Fruit fly (Drosophila melanogaster) whole organism, embryonic: ENCODE results near the gene Nagk.

ENCODE experiments used
- ATbp ChIP-seq: fragments of 200-800 bp; sonication (Bioruptor generic); optimal IDR thresholded peaks from 2 replicates; lab custom pipeline; 2017; ENCODE audit warnings: missing biosample characterization, mild to moderate bottlenecking, missing genetic modification characterization, missing genetic modification reagents
- Adf1 ChIP-seq: fragments of 200-800 bp; sonication (Bioruptor generic); IDR thresholded peaks from 2 replicates; pipeline ENCODE4 v1.3.6; 2022; ENCODE audit warnings: missing biosample characterization, missing genetic modification characterization
- B-H2 ChIP-seq: fragments of 200-800 bp; sonication (Bioruptor generic); optimal IDR thresholded peaks from 2 replicates; lab custom pipeline; 2018; ENCODE audit warnings: missing biosample characterization, mild to moderate bottlenecking, missing genetic modification characterization
- CG10959 ChIP-seq: fragments of 200-800 bp; sonication (Bioruptor generic); IDR thresholded peaks from 2 replicates; pipeline ENCODE4 v1.3.6; 2022; ENCODE audit warnings: missing biosample characterization, missing genetic modification characterization
- CG12299 ChIP-seq: fragments of 200-800 bp; sonication (Bioruptor generic); optimal IDR thresholded peaks from 2 replicates; lab custom pipeline; 2018; ENCODE audit warnings: missing biosample characterization, mild to moderate bottlenecking, missing genetic modification characterization
- CG12942 ChIP-seq: fragments of 200-800 bp; sonication (Bioruptor generic); optimal IDR thresholded peaks from 3 replicates; lab custom pipeline; 2016; ENCODE audit warnings: missing biosample characterization, missing genetic modification characterization
- CG13287 ChIP-seq: fragments of 200-800 bp; sonication (Bioruptor generic); IDR thresholded peaks from 2 replicates; pipeline ENCODE4 v1.3.6; 2022; ENCODE audit warnings: missing biosample characterization, missing genetic modification characterization; ENCODE audit not compliant: partially characterized antibody
- CG15011 ChIP-seq: fragments of 200-800 bp; sonication (Bioruptor generic); optimal IDR thresholded peaks from 3 replicates; lab custom pipeline; 2018; ENCODE audit warnings: missing biosample characterization, mild to moderate bottlenecking, missing genetic modification characterization
- CG16813 ChIP-seq: fragments of 200-800 bp; sonication (Bioruptor generic); IDR thresholded peaks from 3 replicates; pipeline ENCODE4 v1.3.6; 2022; ENCODE audit warnings: missing biosample characterization, missing genetic modification characterization; ENCODE audit not compliant: partially characterized antibody
- CG17361 ChIP-seq: fragments of 200-800 bp; sonication (Bioruptor generic); IDR thresholded peaks from 3 replicates; pipeline ENCODE4 v1.3.6; 2022; ENCODE audit warnings: missing biosample characterization, missing genetic modification characterization
- CG1792 ChIP-seq: fragments of 200-800 bp; sonication (Bioruptor generic); optimal IDR thresholded peaks from 2 replicates; lab custom pipeline; 2016; ENCODE audit warnings: missing biosample characterization, missing genetic modification characterization
- CG2199 ChIP-seq: fragments of 200-800 bp; sonication (Bioruptor generic); IDR thresholded peaks from 3 replicates; pipeline ENCODE4 v1.3.6; 2022; ENCODE audit warnings: missing biosample characterization, missing genetic modification characterization
- CG2712 ChIP-seq: fragments of 200-800 bp; optimal IDR thresholded peaks from 3 replicates; lab custom pipeline; 2019; ENCODE audit warnings: missing biosample characterization, mild to moderate bottlenecking, missing genetic modification characterization, moderate library complexity
- CG32532 ChIP-seq: fragments of 200-800 bp; sonication (Bioruptor generic); IDR thresholded peaks from 2 replicates; pipeline ENCODE4 v1.3.6; 2022; ENCODE audit warnings: missing biosample characterization, missing genetic modification characterization
- CG3838 ChIP-seq: fragments of 200-800 bp; sonication (Bioruptor generic); optimal IDR thresholded peaks from 3 replicates; lab custom pipeline; 2016; ENCODE audit warnings: missing biosample characterization, missing genetic modification characterization
- CG4424 ChIP-seq: fragments of 200-800 bp; sonication (Bioruptor generic); optimal IDR thresholded peaks from 3 replicates; lab custom pipeline; 2016; ENCODE audit warnings: missing biosample characterization, missing genetic modification characterization
- CG9797 ChIP-seq: fragments of 200-800 bp; sonication (Bioruptor generic); optimal IDR thresholded peaks from 3 replicates; lab custom pipeline; 2018; ENCODE audit warnings: missing biosample characterization, mild to moderate bottlenecking, missing genetic modification characterization
- CTCF ChIP-seq: fragments of 200-800 bp; sonication (Bioruptor generic); optimal IDR thresholded peaks from 2 replicates; lab custom pipeline; 2017; ENCODE audit warnings: missing biosample characterization, mild to moderate bottlenecking, missing genetic modification characterization, moderate library complexity
- Elba2 ChIP-seq: fragments of 200-800 bp; sonication (Bioruptor generic); optimal IDR thresholded peaks from 3 replicates; lab custom pipeline; 2016; ENCODE audit warnings: missing biosample characterization, missing genetic modification characterization
- Fer2 ChIP-seq: fragments of 200-800 bp; sonication (Bioruptor generic); optimal IDR thresholded peaks from 2 replicates; lab custom pipeline; 2018; ENCODE audit warnings: missing biosample characterization, mild to moderate bottlenecking, missing genetic modification characterization, moderate library complexity
- Hey ChIP-seq: fragments of 200-800 bp; sonication (Bioruptor generic); optimal IDR thresholded peaks from 3 replicates; lab custom pipeline; 2018; ENCODE audit warnings: missing biosample characterization, mild to moderate bottlenecking, missing genetic modification characterization
- Kr ChIP-seq: fragments of 200-800 bp; sonication (Bioruptor generic); optimal IDR thresholded peaks from 2 replicates; lab custom pipeline; 2017; ENCODE audit warnings: missing biosample characterization, mild to moderate bottlenecking, missing genetic modification characterization
- MBD-R2 ChIP-seq: fragments of 200-800 bp; sonication (Bioruptor generic); IDR thresholded peaks from 2 replicates; pipeline ENCODE4 v1.3.6; 2022; ENCODE audit warnings: missing biosample characterization, missing genetic modification characterization
- MESR4 ChIP-seq: fragments of 200-800 bp; sonication (Bioruptor generic); optimal IDR thresholded peaks from 2 replicates; lab custom pipeline; 2018; ENCODE audit warnings: missing biosample characterization, mild to moderate bottlenecking, missing genetic modification characterization, moderate library complexity
- NK7.1 ChIP-seq: fragments of 200-800 bp; sonication (Bioruptor generic); optimal IDR thresholded peaks from 3 replicates; lab custom pipeline; 2016; ENCODE audit warnings: missing biosample characterization, missing genetic modification characterization
- Nf-YB ChIP-seq: fragments of 200-800 bp; sonication (Bioruptor generic); optimal IDR thresholded peaks from 3 replicates; lab custom pipeline; 2019; ENCODE audit warnings: missing biosample characterization, mild to moderate bottlenecking, missing genetic modification characterization, moderate library complexity
- Oli ChIP-seq: fragments of 200-800 bp; sonication (Bioruptor generic); optimal IDR thresholded peaks from 2 replicates; lab custom pipeline; 2018; ENCODE audit warnings: missing biosample characterization, mild to moderate bottlenecking, missing genetic modification characterization, moderate library complexity
- Opbp ChIP-seq: fragments of 200-800 bp; sonication (Bioruptor generic); IDR thresholded peaks from 3 replicates; pipeline ENCODE4 v1.3.6; 2022; ENCODE audit warnings: missing biosample characterization, missing genetic modification characterization; ENCODE audit not compliant: partially characterized antibody
- Sry-δ ChIP-seq: fragments of 200-800 bp; sonication (Bioruptor generic); optimal IDR thresholded peaks from 2 replicates; lab custom pipeline; 2016; ENCODE audit warnings: missing biosample characterization, missing genetic modification characterization
- Xbp1 ChIP-seq: fragments of 200-800 bp; sonication (Bioruptor generic); optimal IDR thresholded peaks from 3 replicates; lab custom pipeline; 2016; ENCODE audit warnings: missing biosample characterization, mild to moderate bottlenecking, missing genetic modification characterization
- Xrp1 ChIP-seq: fragments of 200-800 bp; sonication (Bioruptor generic); IDR thresholded peaks from 2 replicates; pipeline ENCODE4 v1.3.6; 2022; ENCODE audit warnings: missing biosample characterization, missing genetic modification characterization
- cad ChIP-seq: fragments of >200 bp; optimal IDR thresholded peaks from 2 replicates; lab custom pipeline; 2017; ENCODE audit warnings: missing biosample characterization, missing genetic modification characterization
- cg ChIP-seq: fragments of 200-800 bp; sonication (Bioruptor generic); optimal IDR thresholded peaks from 3 replicates; lab custom pipeline; 2019; ENCODE audit warnings: missing biosample characterization, mild to moderate bottlenecking, missing genetic modification characterization, moderate library complexity
- ci ChIP-seq: fragments of 200-800 bp; sonication (Bioruptor generic); IDR thresholded peaks from 3 replicates; pipeline ENCODE4 v1.3.6; 2022; ENCODE audit warnings: missing biosample characterization, missing genetic modification characterization
- dysf ChIP-seq: fragments of 200-800 bp; sonication (Bioruptor generic); IDR thresholded peaks from 3 replicates; pipeline ENCODE4 v1.3.6; 2022; ENCODE audit warnings: missing biosample characterization, missing genetic modification characterization
- ems ChIP-seq: fragments of 200-800 bp; sonication (Bioruptor generic); optimal IDR thresholded peaks from 3 replicates; lab custom pipeline; 2016; ENCODE audit warnings: missing biosample characterization, missing genetic modification characterization
- eve ChIP-seq, 2 experiments: fragments of >200 bp; optimal IDR thresholded peaks; 2 replicates each; lab custom pipeline; 2017; ENCODE audit warnings: missing biosample characterization in 2 of 2, missing genetic modification characterization in 2 of 2
- ewg ChIP-seq: fragments of 200-800 bp; sonication (Bioruptor generic); optimal IDR thresholded peaks from 3 replicates; lab custom pipeline; 2017; ENCODE audit warnings: mild to moderate bottlenecking, missing biosample characterization, missing genetic modification reagents, missing genetic modification characterization
- gem ChIP-seq: fragments of 200-800 bp; sonication (Bioruptor generic); optimal IDR thresholded peaks from 2 replicates; lab custom pipeline; 2019; ENCODE audit warnings: missing biosample characterization, mild to moderate bottlenecking, missing genetic modification characterization, moderate library complexity
- hb ChIP-seq: fragments of 200-800 bp; sonication (Bioruptor generic); IDR thresholded peaks from 3 replicates; pipeline ENCODE4 v1.3.6; 2022; ENCODE audit warnings: missing biosample characterization, missing genetic modification characterization; ENCODE audit not compliant: partially characterized antibody
- her ChIP-seq: fragments of 200-800 bp; sonication (Bioruptor generic); optimal IDR thresholded peaks from 2 replicates; lab custom pipeline; 2016; ENCODE audit warnings: missing biosample characterization, missing genetic modification characterization
- kni ChIP-seq: fragments of 200-800 bp; sonication (Bioruptor generic); optimal IDR thresholded peaks from 3 replicates; lab custom pipeline; 2017; ENCODE audit warnings: mild to moderate bottlenecking, missing biosample characterization, missing genetic modification reagents, missing genetic modification characterization
- onecut ChIP-seq: fragments of 200-800 bp; sonication (Bioruptor generic); IDR thresholded peaks from 2 replicates; pipeline ENCODE4 v1.3.6; 2022; ENCODE audit warnings: missing biosample characterization, missing genetic modification characterization
- pb ChIP-seq: fragments of 200-800 bp; sonication (Bioruptor generic); optimal IDR thresholded peaks from 3 replicates; lab custom pipeline; 2016; ENCODE audit warnings: missing biosample characterization, missing genetic modification characterization
- scrt ChIP-seq: fragments of 200-800 bp; sonication (Bioruptor generic); optimal IDR thresholded peaks from 2 replicates; lab custom pipeline; 2018; ENCODE audit warnings: missing biosample characterization, mild to moderate bottlenecking, missing genetic modification characterization, moderate library complexity
- seq ChIP-seq: fragments of 200-800 bp; sonication (Bioruptor generic); IDR thresholded peaks from 2 replicates; pipeline ENCODE4 v1.3.6; 2022; ENCODE audit warnings: missing biosample characterization, missing genetic modification characterization
- slou ChIP-seq: fragments of 200-800 bp; sonication (Bioruptor generic); optimal IDR thresholded peaks from 3 replicates; lab custom pipeline; 2016; ENCODE audit warnings: missing biosample characterization, missing genetic modification characterization
- unc-4 ChIP-seq: fragments of 200-800 bp; sonication (Bioruptor generic); IDR thresholded peaks from 2 replicates; pipeline ENCODE4 v1.3.6; 2022; ENCODE audit warnings: missing biosample characterization, missing genetic modification characterization; ENCODE audit not compliant: partially characterized antibody
- vvl ChIP-seq: fragments of 200-800 bp; sonication (Bioruptor generic); IDR thresholded peaks from 2 replicates; pipeline ENCODE4 v1.3.6; 2022; ENCODE audit warnings: missing biosample characterization, missing genetic modification characterization
- z ChIP-seq: fragments of 200-800 bp; sonication (Bioruptor generic); IDR thresholded peaks from 3 replicates; pipeline ENCODE4 v1.3.6; 2022; ENCODE audit warnings: missing biosample characterization, missing genetic modification characterization

The Nagk gene

DNA sequence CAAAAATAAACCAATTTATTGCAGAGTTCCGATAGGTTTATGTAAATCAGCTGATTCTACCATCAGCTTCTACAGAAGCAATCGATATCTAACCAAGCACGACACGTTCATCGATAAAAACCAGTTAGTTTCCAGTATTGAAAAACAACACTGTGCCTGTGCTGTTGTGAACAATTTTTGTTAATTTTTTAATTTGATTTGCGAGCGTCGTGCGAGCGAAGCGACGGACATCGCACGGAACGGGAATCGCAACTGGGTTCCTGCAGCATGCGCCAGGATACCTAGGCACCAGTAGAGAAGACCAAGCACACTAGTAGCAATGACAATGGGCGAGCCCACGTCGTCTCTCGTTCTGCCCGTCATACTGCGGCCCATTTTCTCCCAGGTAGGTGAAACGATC lies 28.8 kb upstream of the Nagk start, which contains the start of the genes Ccm3 and CG6136 (continued):
- TF ChIP-seq Oli (no peak), seq (GFP tag; lab: Robert Waterston, UW) (peak; percentile 17; the same call in 1 of the 2 replicates), Adf1 (GFP tag; lab: Robert Waterston, UW) (peak; percentile 41; the same call in 1 of the 2 replicates), eve (GFP tag; optimal IDR thresholded peaks at IDR 0.05; lab: Kevin White, UChicago) (no peak), CTCF (GFP tag; lab: Kevin White, UChicago) (no peak), Sry-δ (GFP tag; lab: Kevin White, UChicago) (peak; percentile 80), CG2199 (GFP tag; lab: Robert Waterston, UW) (no peak), Fer2 (no peak), pb (peak; percentile 23), CG12942 (GFP tag; lab: Kevin White, UChicago) (no peak), gem (no peak), Opbp (GFP tag; lab: Robert Waterston, UW) (peak; percentile 93), slou (GFP tag; lab: Kevin White, UChicago) (no peak), NK7.1 (GFP tag; lab: Kevin White, UChicago) (no peak), dysf (peak; percentile 43; the same call in 2 of the 3 replicates), Nf-YB (no peak), CG32532 (GFP tag; lab: Robert Waterston, UW) (peak; percentile 62), z (no peak), vvl (GFP tag; lab: Robert Waterston, UW) (peak; percentile 91), ci (GFP tag; lab: Robert Waterston, UW) (peak; percentile 64; the same call in 2 of the 3 replicates), ems (GFP tag; lab: Kevin White, UChicago) (no peak), cad (GFP tag; lab: Kevin White, UChicago) (no peak), CG13287 (GFP tag; lab: Robert Waterston, UW) (peak; percentile 95), Elba2 (GFP tag; lab: Kevin White, UChicago) (peak; percentile 35), CG9797 (GFP tag; lab: Kevin White, UChicago) (peak; percentile 26)

DNA sequence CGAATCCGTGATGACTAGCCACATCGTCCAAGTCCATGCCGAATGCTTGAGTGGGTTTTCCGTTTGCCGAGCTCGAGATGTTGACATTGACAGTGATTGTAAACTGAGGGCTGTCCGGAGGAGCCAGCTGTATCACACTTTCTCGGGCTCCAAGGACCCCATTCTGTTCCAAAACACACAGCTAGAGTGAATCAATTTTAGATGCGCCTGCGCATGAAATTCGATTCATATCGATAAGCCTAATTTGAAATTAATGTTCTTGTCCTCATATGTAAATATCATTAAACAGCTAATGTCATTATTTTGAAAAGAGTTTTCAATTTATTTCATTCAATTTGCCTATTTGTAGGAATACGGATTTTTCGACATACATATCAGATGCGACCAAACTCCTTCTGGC lies 26.7 kb upstream of the Nagk start, which contains the start of gene CG14868:
Gene CG14868, minus strand, starts transcription at position 204 of the 400 bp plus-strand sequence.
- peak; percentile 48 for TF ChIP-seq onecut (GFP tag; lab: Robert Waterston, UW)
- TF ChIP-seq unc-4 (GFP tag; lab: Robert Waterston, UW) = 0 out of 2 replicates have a peak, but pooled peaks have one; percentile 30
- TF ChIP-seq MESR4 = peak; percentile 44
- peak; percentile 91 for TF ChIP-seq ewg (GFP tag; lab: Kevin White, UChicago)
- 0 out of 2 replicates have a peak, but pooled peaks have one; percentile 11 for TF ChIP-seq MBD-R2 (GFP tag; lab: Robert Waterston, UW)
- no peak for TF ChIP-seq Hey (tag; lab: Kevin White, UChicago)
- TF ChIP-seq CG17361 (GFP tag; lab: Robert Waterston, UW) = no peak
- no peak for TF ChIP-seq Xrp1 (GFP tag; lab: Robert Waterston, UW)

DNA sequence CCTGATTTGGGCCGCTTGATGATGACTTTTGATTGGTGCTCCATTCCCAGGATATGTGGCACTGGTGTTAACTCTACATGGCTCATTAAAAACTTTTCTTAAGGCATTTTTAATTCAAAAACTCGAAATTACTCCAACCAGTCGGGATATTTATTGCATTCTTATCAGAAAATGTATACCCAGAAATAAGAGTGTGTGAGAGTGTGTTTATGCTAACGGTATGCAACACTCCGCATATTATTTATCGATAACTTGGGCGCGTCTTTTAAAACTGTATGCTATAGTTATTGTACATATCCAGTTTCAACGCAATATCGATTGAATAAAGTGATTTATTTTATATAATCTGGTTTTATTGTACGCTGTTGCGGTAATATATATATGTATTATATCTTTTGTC lies 24.4 kb upstream of the Nagk start, which contains the start of gene CG34404:
Gene CG34404, minus strand, starts transcription at position 189 of the 400 bp plus-strand sequence.
- TF ChIP-seq CG13287 (GFP tag; lab: Robert Waterston, UW) (peak; percentile 62), CG4424 (no peak), kni (no peak), Xbp1 (GFP tag; lab: Kevin White, UChicago) (no peak), CG1792 (GFP tag; lab: Kevin White, UChicago) (no peak), CG10959 (GFP tag; lab: Robert Waterston, UW) (no peak), her (GFP tag; lab: Kevin White, UChicago) (peak; percentile 4), CG3838 (GFP tag; lab: Kevin White, UChicago) (no peak), CG16813 (GFP tag; lab: Robert Waterston, UW) (0 out of 3 replicates have a peak, but pooled peaks have one; percentile 26), Kr (GFP tag; lab: Kevin White, UChicago) (no peak), cg (peak; percentile 54), ATbp (no peak), CG15011 (GFP tag; lab: Kevin White, UChicago) (no peak), hb (GFP tag; lab: Robert Waterston, UW) (no peak), CG2712 (tag; lab: Kevin White, UChicago) (no peak), scrt (GFP tag; lab: Kevin White, UChicago) (no peak), CG12299 (tag; lab: Kevin White, UChicago) (no peak), B-H2 (GFP tag; lab: Kevin White, UChicago) (no peak)
